Fruit fly (Drosophila melanogaster): ENCODE measurements around the gene PSMG1.

The PSMG1 gene

dm6 chr3R:5789025-5789953 lies 4.8 kb downstream of the PSMG1 start, which contains the start of the genes Hat1 and Rpn5 (continued):
- TF ChIP-seq hkb (optimal IDR thresholded peaks at IDR 0.05) (no peak), hkb (GFP tag; IDR thresholded peaks at IDR 0.05) (peak; percentile 56), zfh2 (GFP tag; optimal IDR thresholded peaks at IDR 0.05) (peak; percentile 96), pan (optimal IDR thresholded peaks at IDR 0.05) (no peak), pan (GFP tag; optimal IDR thresholded peaks at IDR 0.05 in 1 of 2, IDR thresholded peaks at IDR 0.05 in 1 of 2) (peak in 1 of 2 experiments; percentile 31), CG8478 (optimal IDR thresholded peaks at IDR 0.05) (no peak), NFAT (GFP tag; IDR thresholded peaks at IDR 0.05) (peak; percentile 59; the same call in 1 of the 2 replicates), run (tag; optimal IDR thresholded peaks at IDR 0.05) (no peak), aop (GFP tag; IDR thresholded peaks at IDR 0.05) (no peak), CG15696 (tag; optimal IDR thresholded peaks at IDR 0.05) (peak; percentile 62), CG6813 (GFP tag; optimal IDR thresholded peaks at IDR 0.05) (no peak), lbe (GFP tag; optimal IDR thresholded peaks at IDR 0.05) (peak; percentile 79), CG14050 (GFP tag; IDR thresholded peaks at IDR 0.05) (no peak; the same call in 2 of the 3 replicates), Dref (GFP tag; IDR thresholded peaks at IDR 0.05) (peak; percentile 30; the same call in 1 of the 2 replicates), Spps (tag; optimal IDR thresholded peaks at IDR 0.05) (peak; percentile 24), CG18619 (GFP tag; optimal IDR thresholded peaks at IDR 0.05) (peak; percentile 81), CG33213 (GFP tag; optimal IDR thresholded peaks at IDR 0.05) (peak; percentile 76), bsh (GFP tag; optimal IDR thresholded peaks at IDR 0.05) (peak; percentile 11 to 60), Nf-YC (tag; optimal IDR thresholded peaks at IDR 0.05) (peak; percentile 69), Scr (GFP tag; IDR thresholded peaks at IDR 0.05; ENCODE audit: partially characterized antibody) (peak; percentile 85), sug (tag; optimal IDR thresholded peaks at IDR 0.05) (peak; percentile 70), so (GFP tag; IDR thresholded peaks at IDR 0.05) (no peak), nerfin-1 (tag; optimal IDR thresholded peaks at IDR 0.05) (peak; percentile 54), CG6654 (GFP tag; optimal IDR thresholded peaks at IDR 0.05) (peak; percentile 49), CG4424 (GFP tag; optimal IDR thresholded peaks at IDR 0.05) (peak; percentile 91), CG42726 (GFP tag; IDR thresholded peaks at IDR 0.05; ENCODE audit: partially characterized antibody) (peak; percentile 43; the same call in 1 of the 2 replicates), CG32532 (GFP tag; IDR thresholded peaks at IDR 0.05) (peak; percentile 77), E2f1 (GFP tag; IDR thresholded peaks at IDR 0.05) (peak; percentile 59), twi (tag; optimal IDR thresholded peaks at IDR 0.05) (peak; percentile 61), CG2875 (GFP tag; optimal IDR thresholded peaks at IDR 0.05) (peak; percentile 35), sob (GFP tag; IDR thresholded peaks at IDR 0.05) (peak; percentile 74), croc (GFP tag; conservative IDR thresholded peaks at IDR 0.05) (peak; percentile 21; the same call in 1 of the 3 replicates), HHEX (GFP tag; optimal IDR thresholded peaks at IDR 0.05) (peak; percentile 66), z (GFP tag; IDR thresholded peaks at IDR 0.05) (no peak), CG13287 (GFP tag; IDR thresholded peaks at IDR 0.05; ENCODE audit: partially characterized antibody) (peak; percentile 83), ham (GFP tag; IDR thresholded peaks at IDR 0.05) (0 out of 2 replicates have a peak, but pooled peaks have one; percentile 33), PHDP (tag; optimal IDR thresholded peaks at IDR 0.05) (peak; percentile 66), chif (GFP tag; optimal IDR thresholded peaks at IDR 0.05) (peak; percentile 89 to 90), CG16815 (GFP tag; optimal IDR thresholded peaks at IDR 0.05) (peak; percentile 85), peb (GFP tag; IDR thresholded peaks at IDR 0.05) (no peak), zen (tag; optimal IDR thresholded peaks at IDR 0.05) (peak; percentile 83), CG14965 (GFP tag; optimal IDR thresholded peaks at IDR 0.05; ENCODE audit: borderline replicate concordance) (peak; percentile 51), CG17912 (GFP tag; optimal IDR thresholded peaks at IDR 0.05) (no peak), bcd (GFP tag; optimal IDR thresholded peaks at IDR 0.05) (peak; percentile 82), CG18262 (tag; optimal IDR thresholded peaks at IDR 0.05) (peak; percentile 75), CG8359 (GFP tag; optimal IDR thresholded peaks at IDR 0.05; ENCODE audit: borderline replicate concordance) (no peak), CG34376 (GFP tag; optimal IDR thresholded peaks at IDR 0.05) (peak; percentile 12)

Measured in whole organism, embryonic.